Fruit fly (Drosophila melanogaster) whole organism, adult: ENCODE data around the gene CG13404.
A peak's percentile ranks its signal among the peaks of the same experiment; 100 is the strongest.

Source experiments
- CG11617 ChIP-seq: fragments of 200-800 bp; sonication (Bioruptor generic); optimal IDR thresholded peaks from 2 replicates; lab custom pipeline; 2017; ENCODE audit warnings: mild to moderate bottlenecking, missing biosample characterization, missing genetic modification reagents, missing genetic modification characterization
- CG12768 ChIP-seq: fragments of 200-800 bp; sonication (Bioruptor generic); optimal IDR thresholded peaks from 2 replicates; lab custom pipeline; 2017; ENCODE audit warnings: missing biosample characterization, missing genetic modification characterization, mild to moderate bottlenecking, moderate library complexity, missing genetic modification reagents
- CG14711 ChIP-seq: fragments of 200-800 bp; sonication (Bioruptor generic); optimal IDR thresholded peaks from 2 replicates; lab custom pipeline; 2018; ENCODE audit warnings: missing biosample characterization, mild to moderate bottlenecking, missing genetic modification characterization, moderate library complexity
- CG1620 ChIP-seq: fragments of 200-800 bp; sonication (Bioruptor generic); optimal IDR thresholded peaks from 2 replicates; lab custom pipeline; 2016; ENCODE audit warnings: missing biosample characterization, missing genetic modification characterization
- CG33017 ChIP-seq: fragments of 200-800 bp; sonication (Bioruptor generic); optimal IDR thresholded peaks from 2 replicates; lab custom pipeline; 2018; ENCODE audit warnings: missing biosample characterization, mild to moderate bottlenecking, missing genetic modification characterization, moderate library complexity
- CG5204 ChIP-seq: fragments of 200-800 bp; sonication (Bioruptor generic); optimal IDR thresholded peaks from 2 replicates; lab custom pipeline; 2016; ENCODE audit warnings: missing biosample characterization, missing genetic modification characterization
- CG7045 ChIP-seq: fragments of 200-800 bp; sonication (Bioruptor generic); optimal IDR thresholded peaks from 2 replicates; lab custom pipeline; 2017; ENCODE audit warnings: missing biosample characterization, mild to moderate bottlenecking, missing genetic modification characterization
- CG7101 ChIP-seq: fragments of 200-800 bp; sonication (Bioruptor generic); optimal IDR thresholded peaks from 2 replicates; lab custom pipeline; 2018; ENCODE audit warnings: missing biosample characterization, mild to moderate bottlenecking, missing genetic modification characterization, moderate library complexity
- Clk ChIP-seq: fragments of 200-800 bp; sonication (Bioruptor generic); optimal IDR thresholded peaks from 2 replicates; lab custom pipeline; 2017; ENCODE audit warnings: missing biosample characterization, missing genetic modification characterization
- Crg-1 ChIP-seq: fragments of 200-800 bp; sonication (Bioruptor generic); optimal IDR thresholded peaks from 2 replicates; lab custom pipeline; 2016; ENCODE audit warnings: missing biosample characterization, missing genetic modification characterization
- Hr96 ChIP-seq: fragments of 200-800 bp; sonication (Bioruptor generic); optimal IDR thresholded peaks from 2 replicates; lab custom pipeline; 2016; ENCODE audit warnings: missing biosample characterization, missing genetic modification characterization
- Mnt ChIP-seq: fragments of 200-800 bp; sonication (Bioruptor generic); optimal IDR thresholded peaks from 2 replicates; lab custom pipeline; 2016; ENCODE audit warnings: missing biosample characterization, mild to moderate bottlenecking, missing genetic modification characterization
- bab1 ChIP-seq: fragments of 200-800 bp; sonication (Bioruptor generic); optimal IDR thresholded peaks from 3 replicates; lab custom pipeline; 2019; ENCODE audit warnings: missing biosample characterization, mild to moderate bottlenecking, missing genetic modification characterization, moderate library complexity
- cic ChIP-seq: fragments of 200-800 bp; sonication (Bioruptor generic); optimal IDR thresholded peaks from 2 replicates; lab custom pipeline; 2017; ENCODE audit warnings: missing biosample characterization, mild to moderate bottlenecking, missing genetic modification characterization, moderate library complexity
- cnc ChIP-seq, 2 experiments: fragments of >200 bp; optimal IDR thresholded peaks; 2 replicates each; lab custom pipeline; 2017
- kay ChIP-seq: fragments of 200-800 bp; sonication (Bioruptor generic); peaks from one replicate; lab custom pipeline; 2016; ENCODE audit warnings: missing biosample characterization, missing genetic modification characterization, borderline replicate concordance
- ovo ChIP-seq: fragments of 200-800 bp; sonication (Bioruptor generic); optimal IDR thresholded peaks from 2 replicates; lab custom pipeline; 2016; ENCODE audit warnings: missing biosample characterization, missing genetic modification characterization
- pad ChIP-seq: fragments of 200-800 bp; sonication (Bioruptor generic); optimal IDR thresholded peaks from 3 replicates; lab custom pipeline; 2017; ENCODE audit warnings: missing biosample characterization, missing genetic modification characterization, mild to moderate bottlenecking, moderate library complexity, missing genetic modification reagents
- tj ChIP-seq: fragments of 200-800 bp; sonication (Bioruptor generic); optimal IDR thresholded peaks from 3 replicates; lab custom pipeline; 2017; ENCODE audit warnings: missing biosample characterization, mild to moderate bottlenecking, missing genetic modification characterization, moderate library complexity
- toe ChIP-seq: fragments of 200-800 bp; sonication (Bioruptor generic); optimal IDR thresholded peaks from 2 replicates; lab custom pipeline; 2016; ENCODE audit warnings: missing biosample characterization, missing genetic modification characterization

Gene CG13404

dm6 chrX:14227043-14227442, 39.0 kb downstream of the CG13404 start:
- TF ChIP-seq Crg-1 = no peak
- no peak for TF ChIP-seq Hr96 (GFP tag; lab: Kevin White, UChicago)
- no peak for TF ChIP-seq CG7045 (GFP tag; lab: Kevin White, UChicago)
- TF ChIP-seq CG7101 (tag; lab: Kevin White, UChicago) = no peak
- TF ChIP-seq CG11617 = no peak
- TF ChIP-seq CG12768 = no peak
- no peak for TF ChIP-seq cnc (optimal IDR thresholded peaks at IDR 0.05; lab: Kevin White, UChicago)
- TF ChIP-seq tj = no peak
- TF ChIP-seq CG14711 (tag; lab: Kevin White, UChicago) = no peak
- no peak for TF ChIP-seq cic (GFP tag; lab: Kevin White, UChicago)

- no peak for TF ChIP-seq CG33017
- TF ChIP-seq Clk (GFP tag; lab: Kevin White, UChicago) = no peak
Measured at dm6 chrX:14226093-14226492, 40.0 kb downstream of the CG13404 start, which contains the start of gene mRpL38. mRpL38 (plus strand) TSS chrX:14226289.

- TF ChIP-seq CG7101 (tag; lab: Kevin White, UChicago) (no peak), pad (GFP tag; lab: Kevin White, UChicago) (peak; percentile 55), ovo (peak; percentile 76), bab1 (no peak), CG5204 (GFP tag; lab: Kevin White, UChicago) (no peak), kay (GFP tag; lab: Kevin White, UChicago) (no peak), CG14711 (tag; lab: Kevin White, UChicago) (no peak)
Measured at dm6 chrX:14225665-14226064, 40.4 kb downstream of the CG13404 start, which contains the start of gene CG11674. CG11674 (minus strand) TSS chrX:14225879.

dm6 chrX:14221995-14222394, 44.1 kb downstream of the CG13404 start:
- TF ChIP-seq Clk (GFP tag; lab: Kevin White, UChicago) (no peak), tj (peak; percentile 6)

dm6 chrX:14221182-14221581, 44.9 kb downstream of the CG13404 start:
- TF ChIP-seq ovo (peak; percentile 94), CG11617 (no peak), cnc (optimal IDR thresholded peaks at IDR 0.05; lab: Kevin White, UChicago) (no peak), bab1 (peak; percentile 9), Mnt (GFP tag; lab: Kevin White, UChicago) (no peak), toe (GFP tag; lab: Kevin White, UChicago) (no peak), pad (GFP tag; lab: Kevin White, UChicago) (peak; percentile 51)

- TF ChIP-seq CG1620 (GFP tag; lab: Kevin White, UChicago) = peak; percentile 38
- TF ChIP-seq Clk (GFP tag; lab: Kevin White, UChicago) = no peak
- peak; percentile 52 for TF ChIP-seq pad (GFP tag; lab: Kevin White, UChicago)
- TF ChIP-seq ovo = no peak
- TF ChIP-seq CG14711 (tag; lab: Kevin White, UChicago) = peak; percentile 86
- no peak for TF ChIP-seq kay (GFP tag; lab: Kevin White, UChicago)
- TF ChIP-seq Hr96 (GFP tag; lab: Kevin White, UChicago) = peak; percentile 4
- TF ChIP-seq CG33017 = peak; percentile 65
- peak; percentile 29 for TF ChIP-seq toe (GFP tag; lab: Kevin White, UChicago)
- TF ChIP-seq CG11617 = peak; percentile 68
- TF ChIP-seq cnc (optimal IDR thresholded peaks at IDR 0.05; lab: Kevin White, UChicago) = no peak
- peak; percentile 71 for TF ChIP-seq CG7045 (GFP tag; lab: Kevin White, UChicago)
- TF ChIP-seq CG5204 (GFP tag; lab: Kevin White, UChicago) = no peak
- TF ChIP-seq bab1 = peak; percentile 92
- TF ChIP-seq tj = peak; percentile 23
- TF ChIP-seq Crg-1 = no peak
- TF ChIP-seq CG12768 = peak; percentile 40
- peak; percentile 83 for TF ChIP-seq CG7101 (tag; lab: Kevin White, UChicago)
- TF ChIP-seq cic (GFP tag; lab: Kevin White, UChicago) = no peak
- no peak for TF ChIP-seq Mnt (GFP tag; lab: Kevin White, UChicago)
Measured at dm6 chrX:14218045-14218483, 48.0 kb downstream of the CG13404 start.

- TF ChIP-seq Mnt (GFP tag; lab: Kevin White, UChicago) (no peak), toe (GFP tag; lab: Kevin White, UChicago) (no peak), Crg-1 (no peak), CG7045 (GFP tag; lab: Kevin White, UChicago) (no peak), tj (no peak), cnc (optimal IDR thresholded peaks at IDR 0.05; lab: Kevin White, UChicago) (no peak), CG5204 (GFP tag; lab: Kevin White, UChicago) (no peak), CG1620 (GFP tag; lab: Kevin White, UChicago) (no peak), CG33017 (no peak), Clk (GFP tag; lab: Kevin White, UChicago) (no peak), kay (GFP tag; lab: Kevin White, UChicago) (no peak), CG12768 (no peak), CG7101 (tag; lab: Kevin White, UChicago) (no peak), ovo (no peak), cic (GFP tag; lab: Kevin White, UChicago) (no peak), CG11617 (no peak), bab1 (no peak), Hr96 (GFP tag; lab: Kevin White, UChicago) (no peak), pad (GFP tag; lab: Kevin White, UChicago) (no peak), CG14711 (tag; lab: Kevin White, UChicago) (no peak)
Measured at dm6 chrX:14216844-14217243, 49.2 kb downstream of the CG13404 start.
